Worm (Caenorhabditis elegans): ENCODE results near the gene F08G2.8.
A peak's percentile ranks its signal among the peaks of the same experiment; 100 is the strongest.

Gene F08G2.8

ce11 chrII:13858352-13858751, 6.2 kb downstream of the F08G2.8 start:
- TF ChIP-seq B0310.2 (tag; optimal IDR thresholded peaks at IDR 0.05) (no peak), ets-7 (tag; optimal IDR thresholded peaks at IDR 0.05) (no peak), hnd-1 (tag; optimal IDR thresholded peaks at IDR 0.05) (no peak), ceh-36 (tag; optimal IDR thresholded peaks at IDR 0.05) (no peak), aly-1 (tag; optimal IDR thresholded peaks at IDR 0.05) (no peak), tra-4 (tag; optimal IDR thresholded peaks at IDR 0.05) (no peak), tbx-11 (GFP tag; IDR thresholded peaks at IDR 0.05) (no peak), hmbx-1 (tag; optimal IDR thresholded peaks at IDR 0.05) (no peak), ama-1 (optimal IDR thresholded peaks at IDR 0.05) (no peak)

ce11 chrII:13859847-13860246, 7.7 kb downstream of the F08G2.8 start:
- TF ChIP-seq tbx-11 (GFP tag; IDR thresholded peaks at IDR 0.05) (no peak), flt-1 (GFP tag; IDR thresholded peaks at IDR 0.05) (no peak), ets-7 (tag; optimal IDR thresholded peaks at IDR 0.05) (no peak), sea-1 (GFP tag; conservative IDR thresholded peaks at IDR 0.05) (0 out of 2 replicates have a peak, but pooled peaks have one; percentile 7), hmg-4 (GFP tag; optimal IDR thresholded peaks at IDR 0.05) (no peak), ceh-13 (GFP tag; optimal IDR thresholded peaks at IDR 0.05) (no peak)

- TF ChIP-seq hnd-1 (tag; optimal IDR thresholded peaks at IDR 0.05) (no peak), hmbx-1 (tag; optimal IDR thresholded peaks at IDR 0.05) (no peak), ceh-36 (tag; optimal IDR thresholded peaks at IDR 0.05) (no peak), tbx-37 (GFP tag; conservative IDR thresholded peaks at IDR 0.05) (no peak), ceh-13 (GFP tag; optimal IDR thresholded peaks at IDR 0.05) (no peak), B0310.2 (tag; optimal IDR thresholded peaks at IDR 0.05) (no peak), hmg-4 (GFP tag; optimal IDR thresholded peaks at IDR 0.05) (no peak), scrt-1 (GFP tag; IDR thresholded peaks at IDR 0.05) (no peak)
These were observed 8.8 kb downstream of the F08G2.8 start for ce11 chrII:13860900-13861299.

ce11 chrII:13862453-13862852, 10.3 kb downstream of the F08G2.8 start:
- no peak for TF ChIP-seq B0310.2 (tag; optimal IDR thresholded peaks at IDR 0.05)
- no peak for TF ChIP-seq flt-1 (GFP tag; IDR thresholded peaks at IDR 0.05)
- no peak for TF ChIP-seq tra-4 (tag; optimal IDR thresholded peaks at IDR 0.05)
- no peak for TF ChIP-seq hmg-4 (GFP tag; optimal IDR thresholded peaks at IDR 0.05)
- TF ChIP-seq sea-1 (GFP tag; conservative IDR thresholded peaks at IDR 0.05) = no peak
- no peak for TF ChIP-seq hnd-1 (tag; optimal IDR thresholded peaks at IDR 0.05)
- no peak for TF ChIP-seq tbx-11 (GFP tag; IDR thresholded peaks at IDR 0.05)
- TF ChIP-seq pes-1 (GFP tag; IDR thresholded peaks at IDR 0.05) = no peak
- no peak for TF ChIP-seq F13C5.2 (tag; optimal IDR thresholded peaks at IDR 0.05)
- TF ChIP-seq ama-1 (optimal IDR thresholded peaks at IDR 0.05) = no peak
- no peak for TF ChIP-seq hmbx-1 (tag; optimal IDR thresholded peaks at IDR 0.05)
- no peak for TF ChIP-seq scrt-1 (GFP tag; IDR thresholded peaks at IDR 0.05)
- TF ChIP-seq ceh-36 (tag; optimal IDR thresholded peaks at IDR 0.05) = no peak
- no peak for TF ChIP-seq tbx-37 (GFP tag; conservative IDR thresholded peaks at IDR 0.05)
- TF ChIP-seq aly-1 (tag; optimal IDR thresholded peaks at IDR 0.05) = no peak
- TF ChIP-seq ceh-13 (GFP tag; optimal IDR thresholded peaks at IDR 0.05) = no peak
- TF ChIP-seq ets-7 (tag; optimal IDR thresholded peaks at IDR 0.05) = no peak

ce11 chrII:13872191-13872889, 20.2 kb downstream of the F08G2.8 start, which contains the start of the genes cup-14 and ndub-8:
Gene cup-14 (minus strand): TSS chrII:13872241.
Gene ndub-8 (plus strand): TSS chrII:13872869.
- TF ChIP-seq F13C5.2 (tag; optimal IDR thresholded peaks at IDR 0.05) (peak; percentile 58), ceh-13 (GFP tag; optimal IDR thresholded peaks at IDR 0.05) (no peak)

ce11 chrII:13875734-13876133, 23.6 kb downstream of the F08G2.8 start, which contains the start of gene ing-3:
Gene ing-3 (plus strand): TSS chrII:13876034.
- TF ChIP-seq ceh-36 (tag; optimal IDR thresholded peaks at IDR 0.05) (no peak), ets-7 (tag; optimal IDR thresholded peaks at IDR 0.05) (no peak), tbx-37 (GFP tag; conservative IDR thresholded peaks at IDR 0.05) (no peak), tra-4 (tag; optimal IDR thresholded peaks at IDR 0.05) (no peak), tbx-11 (GFP tag; IDR thresholded peaks at IDR 0.05) (no peak), hmbx-1 (tag; optimal IDR thresholded peaks at IDR 0.05) (no peak), sea-1 (GFP tag; conservative IDR thresholded peaks at IDR 0.05) (no peak), hnd-1 (tag; optimal IDR thresholded peaks at IDR 0.05) (no peak), flt-1 (GFP tag; IDR thresholded peaks at IDR 0.05) (no peak), F13C5.2 (tag; optimal IDR thresholded peaks at IDR 0.05) (no peak), B0310.2 (tag; optimal IDR thresholded peaks at IDR 0.05) (no peak), pes-1 (GFP tag; IDR thresholded peaks at IDR 0.05) (no peak), hmg-4 (GFP tag; optimal IDR thresholded peaks at IDR 0.05) (no peak), ama-1 (optimal IDR thresholded peaks at IDR 0.05) (no peak), aly-1 (tag; optimal IDR thresholded peaks at IDR 0.05) (no peak)

- TF ChIP-seq scrt-1 (GFP tag; IDR thresholded peaks at IDR 0.05) (no peak), ets-7 (tag; optimal IDR thresholded peaks at IDR 0.05) (no peak), B0310.2 (tag; optimal IDR thresholded peaks at IDR 0.05) (no peak), tbx-11 (GFP tag; IDR thresholded peaks at IDR 0.05) (no peak), hnd-1 (tag; optimal IDR thresholded peaks at IDR 0.05) (no peak)
These were observed 25.9 kb downstream of the F08G2.8 start for ce11 chrII:13877994-13878393.

- TF ChIP-seq ets-7 (tag; optimal IDR thresholded peaks at IDR 0.05) = no peak
- no peak for TF ChIP-seq tra-4 (tag; optimal IDR thresholded peaks at IDR 0.05)
- no peak for TF ChIP-seq sea-1 (GFP tag; conservative IDR thresholded peaks at IDR 0.05)
- no peak for TF ChIP-seq B0310.2 (tag; optimal IDR thresholded peaks at IDR 0.05)
- no peak for TF ChIP-seq tbx-37 (GFP tag; conservative IDR thresholded peaks at IDR 0.05)
- no peak for TF ChIP-seq hmbx-1 (tag; optimal IDR thresholded peaks at IDR 0.05)
- TF ChIP-seq pes-1 (GFP tag; IDR thresholded peaks at IDR 0.05) = no peak
- no peak for TF ChIP-seq ceh-13 (GFP tag; optimal IDR thresholded peaks at IDR 0.05)
- TF ChIP-seq tbx-11 (GFP tag; IDR thresholded peaks at IDR 0.05) = no peak
- no peak for TF ChIP-seq flt-1 (GFP tag; IDR thresholded peaks at IDR 0.05)
- no peak for TF ChIP-seq hmg-4 (GFP tag; optimal IDR thresholded peaks at IDR 0.05)
- no peak for TF ChIP-seq ceh-36 (tag; optimal IDR thresholded peaks at IDR 0.05)
- no peak for TF ChIP-seq ama-1 (optimal IDR thresholded peaks at IDR 0.05)
These were observed 27.5 kb downstream of the F08G2.8 start for ce11 chrII:13879589-13879988.
